Worm (Caenorhabditis elegans) whole organism, L4 larva: ENCODE measurements around the gene D1086.9.

Experiments
- ama-1 ChIP-seq: fragments of 150-350 bp; optimal IDR thresholded peaks from 2 replicates; lab custom pipeline; 2014; ENCODE audit warnings: inconsistent platforms, mixed read lengths
- ceh-32 ChIP-seq: sonication (generic microtip); optimal IDR thresholded peaks from 2 replicates; lab custom pipeline; 2016; ENCODE audit warnings: mild to moderate bottlenecking, missing genetic modification characterization, missing compliant biosample characterization; ENCODE audit not compliant: poor library complexity
- ceh-44 ChIP-seq: fragments of 200-800 bp; sonication (Bioruptor generic); IDR thresholded peaks from 2 replicates; pipeline ENCODE4 v1.3.6; 2022; ENCODE audit warnings: missing genetic modification reagents, missing genetic modification characterization, missing compliant biosample characterization
- ces-1 ChIP-seq: fragments of 150-350 bp; sonication (generic microtip); optimal IDR thresholded peaks from 4 replicates; lab custom pipeline; 2014; ENCODE audit warnings: missing biosample characterization, missing genetic modification reagents, missing genetic modification characterization
- cey-2 ChIP-seq: sonication (generic microtip); optimal IDR thresholded peaks from 3 replicates; lab custom pipeline; 2017; ENCODE audit warnings: missing genetic modification characterization, mild to moderate bottlenecking, missing compliant biosample characterization, antibody characterized with exemption, borderline replicate concordance; ENCODE audit not compliant: insufficient read depth
- hmg-1.1 ChIP-seq: fragments of 200-800 bp; sonication (Bioruptor generic); IDR thresholded peaks from 2 replicates; pipeline ENCODE4 v1.3.6; 2022; ENCODE audit warnings: missing genetic modification reagents, missing genetic modification characterization, missing compliant biosample characterization
- nhr-28 ChIP-seq: fragments of 150-350 bp; optimal IDR thresholded peaks from 2 replicates; lab custom pipeline; 2014; ENCODE audit warnings: missing biosample characterization, missing genetic modification characterization
- unc-39 ChIP-seq: sonication (generic microtip); optimal IDR thresholded peaks from 2 replicates; lab custom pipeline; 2017; ENCODE audit warnings: missing biosample characterization, missing genetic modification characterization
- zag-1 ChIP-seq: fragments of 150-350 bp; optimal IDR thresholded peaks from 2 replicates; lab custom pipeline; 2014; ENCODE audit warnings: missing biosample characterization, missing genetic modification characterization
- ztf-11 ChIP-seq: fragments of 150-350 bp; optimal IDR thresholded peaks from 2 replicates; lab custom pipeline; 2014; ENCODE audit warnings: missing biosample characterization, missing genetic modification characterization

DNA sequence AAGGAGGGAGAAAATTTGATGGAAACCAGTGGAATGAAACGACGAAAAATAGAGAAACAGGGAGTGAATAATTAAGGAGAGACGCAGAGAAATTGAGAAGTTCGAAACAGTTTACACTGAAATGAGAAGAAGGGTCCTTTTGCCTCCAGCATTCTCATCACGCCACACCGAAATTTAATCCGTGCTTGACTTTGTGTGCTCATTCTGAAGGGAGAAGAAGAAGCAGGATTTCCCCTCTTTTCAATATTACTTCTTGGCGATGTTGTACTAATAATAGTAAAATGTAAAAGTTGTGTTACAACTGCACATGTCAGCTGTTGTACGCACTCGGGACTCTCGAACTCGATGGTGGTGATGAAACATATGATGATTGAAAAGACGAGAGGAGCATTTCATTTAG, 49.5 kb downstream of the D1086.9 start:
- TF ChIP-seq ama-1 (lab: Kevin White, UChicago) (no peak), ceh-32 (no peak), ces-1 (GFP tag; lab: Kevin White, UChicago) (no peak), cey-2 (tag; lab: Kevin White, UChicago) (no peak), ceh-44 (GFP tag; lab: Robert Waterston, UW) (no peak), zag-1 (no peak), nhr-28 (tag; lab: Kevin White, UChicago) (no peak), unc-39 (no peak), ztf-11 (tag; lab: Kevin White, UChicago) (no peak), hmg-1.1 (GFP tag; lab: Robert Waterston, UW) (no peak)
